Worm (Caenorhabditis elegans) whole organism, L3 larva: ENCODE measurements around the gene grd-2.

Experiments
- lin-39 ChIP-seq: fragments of 150-350 bp; optimal IDR thresholded peaks from 2 replicates; lab custom pipeline; 2018; ENCODE audit warnings: missing biosample characterization, missing genetic modification reagents, missing genetic modification characterization
- nhr-77 ChIP-seq: fragments of 150-350 bp; optimal IDR thresholded peaks from 2 replicates; lab custom pipeline; 2014; ENCODE audit warnings: missing biosample characterization, missing genetic modification characterization

DNA sequence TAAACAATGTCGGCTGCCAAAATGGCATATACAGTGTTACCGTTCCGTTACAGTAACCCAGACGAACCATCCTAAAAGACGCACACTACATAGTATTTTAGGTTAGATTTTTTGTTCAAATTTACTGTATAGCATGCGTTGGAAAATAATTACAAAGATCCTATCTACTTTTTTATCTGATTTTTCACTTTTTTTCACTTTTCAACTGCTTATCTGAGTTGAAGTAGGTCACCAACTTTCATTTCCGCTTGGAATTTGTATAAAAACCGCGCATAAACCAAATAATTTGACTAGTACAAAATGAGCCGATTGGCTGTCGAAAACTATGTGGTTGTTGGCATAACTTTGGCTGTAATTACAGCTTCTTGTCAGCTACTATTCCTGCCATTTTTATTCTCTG is 9.8 kb upstream of the grd-2 start, which contains the start of gene col-163:
- TF ChIP-seq lin-39 (tag; lab: Kevin White, UChicago) (no peak), nhr-77 (tag; lab: Kevin White, UChicago) (no peak)
